Fruit fly (Drosophila melanogaster): ENCODE data around the gene ex.

Gene ex

dm6 chr2L:497657-498473, 66.8 kb downstream of the ex start (continued):
- TF ChIP-seq stwl (tag; optimal IDR thresholded peaks at IDR 0.05) (peak; percentile 68), org-1 (GFP tag; optimal IDR thresholded peaks at IDR 0.05) (no peak), bcd (GFP tag; optimal IDR thresholded peaks at IDR 0.05) (peak; percentile 1), vvl (GFP tag; IDR thresholded peaks at IDR 0.05) (0 out of 2 replicates have a peak, but pooled peaks have one; percentile 11), sens (GFP tag) (peak; percentile 77), gem (tag; optimal IDR thresholded peaks at IDR 0.05) (peak; percentile 13), eve (GFP tag; optimal IDR thresholded peaks at IDR 0.05) (peak in 1 of 2 experiments; percentile 38), CG10366 (GFP tag; IDR thresholded peaks at IDR 0.05) (no peak), slbo (GFP tag; IDR thresholded peaks at IDR 0.05) (peak; percentile 37), chinmo (GFP tag; IDR thresholded peaks at IDR 0.05; ENCODE audit: partially characterized antibody) (0 out of 4 replicates have a peak, but pooled peaks have one; percentile 42), Sry-β (GFP tag; optimal IDR thresholded peaks at IDR 0.05) (no peak), sim (GFP tag; IDR thresholded peaks at IDR 0.05) (no peak), CG30403 (GFP tag; optimal IDR thresholded peaks at IDR 0.05) (peak; percentile 11), CG34224 (GFP tag; IDR thresholded peaks at IDR 0.05; ENCODE audit: partially characterized antibody) (no peak), lmd (GFP tag; IDR thresholded peaks at IDR 0.05) (0 out of 2 replicates have a peak, but pooled peaks have one; percentile 7), crol (GFP tag; IDR thresholded peaks at IDR 0.05) (0 out of 2 replicates have a peak, but pooled peaks have one; percentile 22), exex (tag; optimal IDR thresholded peaks at IDR 0.05) (peak; percentile 96), az2 (GFP tag; optimal IDR thresholded peaks at IDR 0.05) (no peak)
